Fruit fly (Drosophila melanogaster): Measurements from ENCODE around the gene CG13694.

DNA sequence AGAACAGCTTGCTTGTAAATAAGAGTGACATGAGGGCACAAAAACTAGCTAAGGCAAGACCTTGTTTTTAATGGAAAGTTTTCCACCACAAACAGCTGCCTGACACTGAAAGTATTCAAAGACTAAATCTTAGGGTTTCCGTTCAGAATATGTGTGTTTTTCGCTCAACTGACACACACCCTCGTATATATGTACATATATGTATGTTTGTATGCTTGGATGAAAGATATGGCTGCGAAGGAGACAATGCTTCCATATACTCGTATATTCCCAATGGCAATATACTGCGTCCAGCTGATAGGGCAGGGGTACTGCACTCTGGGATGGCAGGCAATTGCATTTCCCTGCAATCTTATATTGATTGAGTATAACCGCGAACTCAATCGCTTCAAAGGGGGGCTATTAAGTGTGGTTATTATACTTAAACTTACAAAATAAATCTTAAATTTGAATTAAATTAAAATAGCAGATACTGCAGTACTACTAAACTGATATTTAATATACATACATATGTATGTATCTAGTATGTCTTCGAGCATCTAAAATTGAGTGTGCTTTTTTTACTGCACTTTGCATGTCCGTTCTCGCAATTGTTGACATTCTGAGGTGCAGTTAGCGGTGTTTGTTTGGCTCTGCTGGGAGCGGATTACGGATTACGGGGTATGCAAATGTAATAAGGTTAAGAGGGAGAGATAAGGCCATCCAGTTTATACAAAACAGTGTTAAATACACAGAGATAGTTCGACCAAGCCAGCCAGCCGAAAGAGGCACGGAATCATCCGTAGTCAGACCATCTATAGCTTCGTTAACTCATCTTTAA lies 18.5 kb upstream of the CG13694 start:
- TF ChIP-seq psq (optimal IDR thresholded peaks at IDR 0.05), result no peak
- TF ChIP-seq Dll (optimal IDR thresholded peaks at IDR 0.05), result no peak
- no peak for TF ChIP-seq usp (GFP tag; optimal IDR thresholded peaks at IDR 0.05)

All from whole organism.